Worm (Caenorhabditis elegans) whole organism, L4 larva: ENCODE measurements around the gene abcf-2.

Source experiments
- arid-1 ChIP-seq: fragments of 200-800 bp; sonication (Bioruptor generic); conservative IDR thresholded peaks from 2 replicates; pipeline ENCODE4 v1.3.6; 2022; ENCODE audit warnings: missing genetic modification reagents, missing genetic modification characterization, missing compliant biosample characterization
- ceh-82 ChIP-seq: sonication (generic microtip); optimal IDR thresholded peaks from 2 replicates; lab custom pipeline; 2017; ENCODE audit warnings: missing biosample characterization, missing genetic modification characterization
- lin-38 ChIP-seq: fragments of 200-800 bp; sonication (Bioruptor generic); IDR thresholded peaks from 2 replicates; pipeline ENCODE4 v1.3.6; 2022; ENCODE audit warnings: missing genetic modification reagents, missing genetic modification characterization, missing compliant biosample characterization
- lin-39 ChIP-seq: fragments of 150-350 bp; optimal IDR thresholded peaks from 2 replicates; lab custom pipeline; 2014; ENCODE audit warnings: missing biosample characterization, missing genetic modification reagents, missing genetic modification characterization
- lsy-2 ChIP-seq, 2 experiments: fragments of 150-350 bp in 1 of 2; sonication (generic microtip) in 1 of 2; optimal IDR thresholded peaks; 2 replicates each; lab custom pipeline; 2014 to 2017; ENCODE audit warnings: missing biosample characterization in 2 of 2, missing genetic modification characterization in 2 of 2
- mep-1 ChIP-seq: fragments of 150-350 bp; sonication (generic microtip); optimal IDR thresholded peaks from 3 replicates; lab custom pipeline; 2014; ENCODE audit warnings: missing biosample characterization, missing genetic modification characterization
- nhr-11 ChIP-seq: fragments of 150-350 bp; optimal IDR thresholded peaks from 2 replicates; lab custom pipeline; 2014; ENCODE audit warnings: missing biosample characterization, missing genetic modification characterization
- nhr-42 ChIP-seq: fragments of 200-800 bp; sonication (Bioruptor generic); IDR thresholded peaks from 2 replicates; pipeline ENCODE4 v1.3.6; 2022; ENCODE audit warnings: missing genetic modification characterization, missing compliant biosample characterization
- nhr-76 ChIP-seq: fragments of 150-350 bp; optimal IDR thresholded peaks from 2 replicates; lab custom pipeline; 2014; ENCODE audit warnings: missing biosample characterization, missing genetic modification characterization
- snpc-1.2 ChIP-seq: fragments of 200-800 bp; sonication (Bioruptor generic); IDR thresholded peaks from 2 replicates; pipeline ENCODE4 v1.3.6; 2022; ENCODE audit warnings: missing genetic modification reagents, missing genetic modification characterization, missing compliant biosample characterization
- unc-62 ChIP-seq, 3 experiments: fragments of 150-350 bp in 1 of 3; sonication (generic microtip); optimal IDR thresholded peaks in 2 of 3; peaks in 1 of 3; 1 replicate in 1 of 3; 2 replicates in 2 of 3; lab custom pipeline; 2014 to 2017; ENCODE audit warnings: missing biosample characterization in 3 of 3, missing genetic modification characterization in 3 of 3, missing genetic modification reagents in 3 of 3, missing genotype in 1 of 3
- zfp-2 ChIP-seq: sonication (generic microtip); optimal IDR thresholded peaks from 2 replicates; lab custom pipeline; 2016; ENCODE audit warnings: mild to moderate bottlenecking, missing genetic modification characterization, missing compliant biosample characterization

ce11 chrIII:13471504-13471903 is 9.5 kb upstream of the abcf-2 start, which contains the start of gene pssy-2:
- TF ChIP-seq arid-1, result no peak
- TF ChIP-seq lsy-2 (tag; optimal IDR thresholded peaks at IDR 0.05; lab: Kevin White, UChicago), result no peak
- no peak for TF ChIP-seq lin-38 (GFP tag; lab: Robert Waterston, UW)
- no peak for TF ChIP-seq unc-62 (GFP tag; optimal IDR thresholded peaks at IDR 0.05 in 1 of 2; lab: Kevin White, UChicago)
- TF ChIP-seq unc-62 (tag; optimal IDR thresholded peaks at IDR 0.05; lab: Kevin White, UChicago), result no peak
- no peak for TF ChIP-seq mep-1 (tag; lab: Kevin White, UChicago)
- TF ChIP-seq nhr-42, result no peak
- TF ChIP-seq nhr-76 (tag; lab: Kevin White, UChicago), result no peak
- no peak for TF ChIP-seq lin-39 (tag; lab: Kevin White, UChicago)
- no peak for TF ChIP-seq ceh-82 (tag; lab: Kevin White, UChicago)
- no peak for TF ChIP-seq zfp-2 (tag; lab: Kevin White, UChicago)
- no peak for TF ChIP-seq snpc-1.2 (GFP tag; lab: Robert Waterston, UW)
- TF ChIP-seq nhr-11, result no peak
